Worm (Caenorhabditis elegans): ENCODE measurements around the gene F21H7.5.

DNA sequence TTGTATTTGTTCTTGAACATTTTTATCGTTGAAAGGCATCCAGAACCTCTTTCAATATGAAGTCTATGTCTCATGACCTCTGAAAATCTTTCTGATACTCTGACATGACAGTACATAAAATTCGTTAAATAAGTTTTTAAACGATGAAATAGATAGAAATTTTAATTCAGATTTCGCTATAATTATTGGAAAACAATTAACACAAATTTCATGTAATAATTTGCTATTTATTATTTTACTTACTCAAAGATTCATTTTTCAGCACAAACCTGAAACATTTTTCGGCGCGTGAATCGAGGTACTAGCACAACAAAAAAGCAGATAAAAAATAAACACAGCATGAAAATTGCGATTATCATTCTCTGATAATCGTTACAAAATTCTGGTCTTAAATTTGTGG, 29.2 kb downstream of the F21H7.5 start, which contains the start of gene T13F3.4:
- TF ChIP-seq ama-1 (optimal IDR thresholded peaks at IDR 0.05) (no peak), pha-4 (GFP tag; IDR thresholded peaks at IDR 0.05) (no peak), pha-4 (tag; optimal IDR thresholded peaks at IDR 0.05) (no peak), F44E2.7 (GFP tag; IDR thresholded peaks at IDR 0.05) (no peak), nhr-11 (tag; optimal IDR thresholded peaks at IDR 0.05) (no peak), lin-15B (tag; optimal IDR thresholded peaks at IDR 0.05) (no peak), mep-1 (tag; optimal IDR thresholded peaks at IDR 0.05) (no peak), ztf-11 (tag; optimal IDR thresholded peaks at IDR 0.05) (no peak), lin-13 (GFP tag; optimal IDR thresholded peaks at IDR 0.05) (no peak)
